Worm (Caenorhabditis elegans): ENCODE results near the gene F58F12.12.
A peak's percentile ranks its signal among the peaks of the same experiment; 100 is the strongest.

Gene F58F12.12

ce11 chrII:6331222-6331830, 49.6 kb upstream of the F58F12.12 start, which contains the start of gene set-4 (continued):
- TF ChIP-seq D1046.2 (GFP tag; IDR thresholded peaks at IDR 0.05): no peak
- peak; percentile 77 for TF ChIP-seq duxl-1 (tag; optimal IDR thresholded peaks at IDR 0.05; ENCODE audit: poor library complexity)
- TF ChIP-seq ZK546.5 (tag; optimal IDR thresholded peaks at IDR 0.05): no peak
- peak; percentile 25; the same call in 1 of the 2 replicates for TF ChIP-seq set-16 (GFP tag; IDR thresholded peaks at IDR 0.05)
- peak; percentile 87 for TF ChIP-seq tra-1 (GFP tag; IDR thresholded peaks at IDR 0.05)
- TF ChIP-seq nhr-10 (tag; optimal IDR thresholded peaks at IDR 0.05): peak; percentile 23
- no peak for TF ChIP-seq daf-12 (tag; optimal IDR thresholded peaks at IDR 0.05)
- TF ChIP-seq lim-7 (GFP tag; IDR thresholded peaks at IDR 0.05): no peak
- TF ChIP-seq dmd-9 (GFP tag; IDR thresholded peaks at IDR 0.05): no peak
- peak; percentile 69 for TF ChIP-seq ama-1 (optimal IDR thresholded peaks at IDR 0.05)
- no peak for TF ChIP-seq daf-8 (GFP tag; IDR thresholded peaks at IDR 0.05)
- 0 out of 2 replicates have a peak, but pooled peaks have one; percentile 29 for TF ChIP-seq vab-7 (GFP tag; IDR thresholded peaks at IDR 0.05)
- TF ChIP-seq lin-15B (tag; optimal IDR thresholded peaks at IDR 0.05): no peak
- TF ChIP-seq ceh-44 (GFP tag; IDR thresholded peaks at IDR 0.05): no peak
- peak; percentile 87 for TF ChIP-seq lin-13 (GFP tag; optimal IDR thresholded peaks at IDR 0.05)
- no peak for TF ChIP-seq nhr-76 (tag; optimal IDR thresholded peaks at IDR 0.05)
- TF ChIP-seq Y105C5A.15 (GFP tag; IDR thresholded peaks at IDR 0.05): no peak
- TF ChIP-seq nhr-102 (tag; optimal IDR thresholded peaks at IDR 0.05): peak; percentile 87
- no peak for TF ChIP-seq zip-11 (GFP tag; IDR thresholded peaks at IDR 0.05)
- TF ChIP-seq mdt-29 (GFP tag; IDR thresholded peaks at IDR 0.05): peak; percentile 62; the same call in 1 of the 2 replicates
- TF ChIP-seq ceh-20 (GFP tag; IDR thresholded peaks at IDR 0.05): peak; percentile 88
- peak; percentile 35 for TF ChIP-seq gei-8 (GFP tag; optimal IDR thresholded peaks at IDR 0.05)
- 0 out of 2 replicates have a peak, but pooled peaks have one; percentile 65 for TF ChIP-seq zfp-3 (GFP tag; conservative IDR thresholded peaks at IDR 0.05)
- TF ChIP-seq egl-27 (tag; optimal IDR thresholded peaks at IDR 0.05): no peak
- TF ChIP-seq fos-1 (tag; optimal IDR thresholded peaks at IDR 0.05): no peak
- no peak for TF ChIP-seq nhr-237 (tag; optimal IDR thresholded peaks at IDR 0.05)
- 0 out of 2 replicates have a peak, but pooled peaks have one; percentile 59 for TF ChIP-seq daf-19 (GFP tag; conservative IDR thresholded peaks at IDR 0.05)
- no peak for TF ChIP-seq snpc-4 (tag; optimal IDR thresholded peaks at IDR 0.05)
- TF ChIP-seq fkh-10 (GFP tag; optimal IDR thresholded peaks at IDR 0.05): peak; percentile 95
- no peak for TF ChIP-seq zag-1 (tag; optimal IDR thresholded peaks at IDR 0.05)
- TF ChIP-seq cey-2 (tag; optimal IDR thresholded peaks at IDR 0.05; ENCODE audit: borderline replicate concordance, insufficient read depth): no peak
- TF ChIP-seq dmd-8 (GFP tag; IDR thresholded peaks at IDR 0.05): no peak
- peak; percentile 87 for TF ChIP-seq spr-1 (tag; optimal IDR thresholded peaks at IDR 0.05)
- TF ChIP-seq zfp-2 (tag; optimal IDR thresholded peaks at IDR 0.05): peak; percentile 52
- TF ChIP-seq php-3 (GFP tag; IDR thresholded peaks at IDR 0.05): 0 out of 2 replicates have a peak, but pooled peaks have one; percentile 20
- TF ChIP-seq nhr-77 (tag; optimal IDR thresholded peaks at IDR 0.05): peak; percentile 81
- TF ChIP-seq T26A8.4 (GFP tag; IDR thresholded peaks at IDR 0.05): peak; percentile 88
- no peak for TF ChIP-seq F44E2.7 (GFP tag; IDR thresholded peaks at IDR 0.05)
- peak; percentile 85 for TF ChIP-seq nhr-25 (tag; optimal IDR thresholded peaks at IDR 0.05; ENCODE audit: borderline replicate concordance, insufficient read depth)
- no peak for TF ChIP-seq ceh-32 (tag; optimal IDR thresholded peaks at IDR 0.05; ENCODE audit: poor library complexity)
- TF ChIP-seq egl-43 (GFP tag; IDR thresholded peaks at IDR 0.05): no peak; the same call in 1 of the 2 replicates
- peak; percentile 64; the same call in 1 of the 2 replicates for TF ChIP-seq madf-9 (GFP tag; conservative IDR thresholded peaks at IDR 0.05)
- TF ChIP-seq lsy-2 (tag; optimal IDR thresholded peaks at IDR 0.05): peak; percentile 79 to 95
- TF ChIP-seq dve-1 (tag; optimal IDR thresholded peaks at IDR 0.05; ENCODE audit: insufficient read depth): peak; percentile 94
- peak; percentile 68 for TF ChIP-seq pha-4 (GFP tag; IDR thresholded peaks at IDR 0.05)
- TF ChIP-seq pha-4 (tag; optimal IDR thresholded peaks at IDR 0.05): peak; percentile 67
- TF ChIP-seq mep-1 (tag; optimal IDR thresholded peaks at IDR 0.05): peak; percentile 96
- TF ChIP-seq ceh-62 (tag; optimal IDR thresholded peaks at IDR 0.05): no peak
- TF ChIP-seq lin-38 (GFP tag; IDR thresholded peaks at IDR 0.05): peak; percentile 90
